Worm (Caenorhabditis elegans) whole organism, mixed stage, embryonic: ENCODE data around the gene flad-1.

Source experiments
- mab-5 ChIP-seq: fragments of 150-350 bp; optimal IDR thresholded peaks from 2 replicates; lab custom pipeline; 2014; ENCODE audit warnings: missing biosample characterization, missing genetic modification characterization
- mep-1 ChIP-seq: fragments of 150-350 bp; optimal IDR thresholded peaks from 2 replicates; lab custom pipeline; 2017; ENCODE audit warnings: missing biosample characterization, missing genetic modification reagents, missing genetic modification characterization, inconsistent platforms
- nhr-12 ChIP-seq: fragments of 150-350 bp; optimal IDR thresholded peaks from 2 replicates; lab custom pipeline; 2014; ENCODE audit warnings: missing biosample characterization, missing genetic modification characterization
- ztf-11 ChIP-seq: fragments of 150-350 bp; optimal IDR thresholded peaks from 2 replicates; lab custom pipeline; 2014; ENCODE audit warnings: missing biosample characterization, missing genetic modification characterization

- no peak for TF ChIP-seq ztf-11 (tag; lab: Kevin White, UChicago)
- no peak for TF ChIP-seq mab-5 (tag; lab: Kevin White, UChicago)
- no peak for TF ChIP-seq mep-1 (tag; lab: Kevin White, UChicago)
- no peak for TF ChIP-seq nhr-12 (tag; lab: Kevin White, UChicago)
Measured at ce11 chrII:9974967-9975366, 31.0 kb downstream of the flad-1 start, which contains the start of gene aakg-5.
